Fruit fly (Drosophila melanogaster) S2 (cell line): ENCODE data around the gene Cpr76Ba.

Experiments used
- CG8478 ChIP-seq: fragments of >200 bp; optimal IDR thresholded peaks from 2 replicates; lab custom pipeline; 2018
- CTCF ChIP-seq, 2 experiments: fragments of >200 bp; optimal IDR thresholded peaks; 2 replicates each; lab custom pipeline; 2018

- no peak for TF ChIP-seq CG8478 (lab: Kevin White, UChicago)
- TF ChIP-seq CTCF (optimal IDR thresholded peaks at IDR 0.05; lab: Kevin White, UChicago), result no peak
Measured at dm6 chr3L:19544105-19544504, 26.0 kb upstream of the Cpr76Ba start, which contains the start of the genes CG46434 and Dred.
